Worm (Caenorhabditis elegans) whole organism, L2 larva: Measurements from ENCODE around the gene col-89.

ENCODE experiments used
- C34F6.9 ChIP-seq: fragments of 150-350 bp; optimal IDR thresholded peaks from 2 replicates; lab custom pipeline; 2014; ENCODE audit warnings: missing biosample characterization, missing genetic modification characterization
- F13H6.1 ChIP-seq: sonication (generic microtip); optimal IDR thresholded peaks from 2 replicates; lab custom pipeline; 2016; ENCODE audit warnings: missing genetic modification characterization, missing compliant biosample characterization
- Y55F3AM.14 ChIP-seq: fragments of 200-800 bp; sonication (Bioruptor generic); optimal IDR thresholded peaks from 2 replicates; lab custom pipeline; 2018; ENCODE audit warnings: mild to moderate bottlenecking, missing genetic modification characterization, missing compliant biosample characterization
- alr-1 ChIP-seq: fragments of 150-350 bp; optimal IDR thresholded peaks from 2 replicates; lab custom pipeline; 2014; ENCODE audit warnings: missing biosample characterization, missing genetic modification characterization
- aly-2 ChIP-seq: fragments of 150-350 bp; optimal IDR thresholded peaks from 2 replicates; lab custom pipeline; 2014; ENCODE audit warnings: missing biosample characterization, missing genetic modification characterization
- ama-1 ChIP-seq: fragments of 150-350 bp; optimal IDR thresholded peaks from 2 replicates; lab custom pipeline; 2018; ENCODE audit warnings: inconsistent platforms
- blmp-1 ChIP-seq: sonication (generic microtip); optimal IDR thresholded peaks from 2 replicates; lab custom pipeline; 2017; ENCODE audit warnings: missing genetic modification characterization, mild to moderate bottlenecking, missing compliant biosample characterization, antibody characterized with exemption, moderate library complexity; ENCODE audit not compliant: insufficient read depth
- ceh-16 ChIP-seq: fragments of 150-350 bp; optimal IDR thresholded peaks from 2 replicates; lab custom pipeline; 2014; ENCODE audit warnings: missing biosample characterization, missing genetic modification characterization
- dmd-4 ChIP-seq: sonication (generic microtip); optimal IDR thresholded peaks from 2 replicates; lab custom pipeline; 2017; ENCODE audit warnings: missing biosample characterization, missing genetic modification characterization
- egl-27 ChIP-seq: sonication (generic microtip); optimal IDR thresholded peaks from 3 replicates; lab custom pipeline; 2017; ENCODE audit warnings: missing biosample characterization, missing genetic modification reagents, missing genetic modification characterization
- elt-1 ChIP-seq: fragments of 150-350 bp; optimal IDR thresholded peaks from 2 replicates; lab custom pipeline; 2014; ENCODE audit warnings: missing biosample characterization, missing genetic modification characterization
- elt-3 ChIP-seq: sonication (generic microtip); optimal IDR thresholded peaks from 2 replicates; lab custom pipeline; 2017; ENCODE audit warnings: missing biosample characterization, missing genetic modification characterization
- fos-1 ChIP-seq: fragments of 150-350 bp; optimal IDR thresholded peaks from 2 replicates; lab custom pipeline; 2014; ENCODE audit warnings: missing biosample characterization, missing genetic modification characterization
- lin-11 ChIP-seq: fragments of 150-350 bp; sonication (generic microtip); optimal IDR thresholded peaks from 2 replicates; lab custom pipeline; 2014; ENCODE audit warnings: missing biosample characterization, missing genetic modification characterization, inconsistent platforms, mixed read lengths
- lsy-2 ChIP-seq, 2 experiments: fragments of 150-350 bp in 1 of 2; sonication (generic microtip) in 1 of 2; optimal IDR thresholded peaks; 2 replicates each; lab custom pipeline; 2014 to 2017; ENCODE audit warnings: missing biosample characterization in 2 of 2, missing genetic modification characterization in 2 of 2
- mab-5 ChIP-seq: fragments of 150-350 bp; optimal IDR thresholded peaks from 2 replicates; lab custom pipeline; 2014; ENCODE audit warnings: missing biosample characterization, missing genetic modification characterization
- mdl-1 ChIP-seq, 2 experiments: fragments of 150-350 bp in 1 of 2; sonication (generic microtip) in 1 of 2; optimal IDR thresholded peaks; 2 replicates each; lab custom pipeline; 2017; ENCODE audit warnings: missing biosample characterization in 2 of 2, missing genetic modification characterization in 2 of 2
- nhr-11 ChIP-seq: fragments of 150-350 bp; optimal IDR thresholded peaks from 2 replicates; lab custom pipeline; 2014; ENCODE audit warnings: missing biosample characterization, missing genetic modification characterization
- nhr-12 ChIP-seq: fragments of 150-350 bp; optimal IDR thresholded peaks from 2 replicates; lab custom pipeline; 2014; ENCODE audit warnings: missing biosample characterization, missing genetic modification characterization
- nhr-129 ChIP-seq: fragments of 150-350 bp; optimal IDR thresholded peaks from 2 replicates; lab custom pipeline; 2014; ENCODE audit warnings: missing biosample characterization, missing genetic modification characterization
- nhr-21 ChIP-seq: fragments of 150-350 bp; optimal IDR thresholded peaks from 2 replicates; lab custom pipeline; 2014; ENCODE audit warnings: missing biosample characterization, missing genetic modification characterization
- nhr-23 ChIP-seq: fragments of 150-350 bp; optimal IDR thresholded peaks from 2 replicates; lab custom pipeline; 2014; ENCODE audit warnings: missing biosample characterization, missing genetic modification reagents, missing genetic modification characterization
- nhr-25 ChIP-seq: fragments of 150-350 bp; sonication (generic microtip); optimal IDR thresholded peaks from 3 replicates; lab custom pipeline; 2014; ENCODE audit warnings: missing biosample characterization, missing genetic modification characterization
- nhr-6 ChIP-seq: fragments of 150-350 bp; optimal IDR thresholded peaks from 2 replicates; lab custom pipeline; 2014; ENCODE audit warnings: missing biosample characterization, missing genetic modification characterization
- nhr-77 ChIP-seq: fragments of 150-350 bp; optimal IDR thresholded peaks from 2 replicates; lab custom pipeline; 2014; ENCODE audit warnings: missing biosample characterization, missing genetic modification characterization
- peb-1 ChIP-seq: fragments of 150-350 bp; optimal IDR thresholded peaks from 2 replicates; lab custom pipeline; 2014; ENCODE audit warnings: missing biosample characterization, missing genetic modification characterization
- sem-4 ChIP-seq: fragments of 150-350 bp; optimal IDR thresholded peaks from 2 replicates; lab custom pipeline; 2014; ENCODE audit warnings: missing biosample characterization, missing genetic modification reagents, missing genetic modification characterization
- skn-1 ChIP-seq: sonication (generic microtip); optimal IDR thresholded peaks from 2 replicates; lab custom pipeline; 2017; ENCODE audit warnings: missing biosample characterization, missing genetic modification characterization
- sma-9 ChIP-seq, 2 experiments: fragments of 150-350 bp in 1 of 2; sonication (generic microtip) in 1 of 2; optimal IDR thresholded peaks; 2 replicates each; lab custom pipeline; 2014 to 2016; ENCODE audit warnings: missing genetic modification characterization in 2 of 2, mild to moderate bottlenecking in 1 of 2, missing biosample characterization in 1 of 2, missing compliant biosample characterization in 1 of 2, missing genetic modification reagents in 1 of 2, moderate library complexity in 1 of 2
- unc-39 ChIP-seq: fragments of 150-350 bp; optimal IDR thresholded peaks from 2 replicates; lab custom pipeline; 2014; ENCODE audit warnings: missing biosample characterization, missing genetic modification characterization
- unc-55 ChIP-seq: fragments of 150-350 bp; sonication (generic microtip); optimal IDR thresholded peaks from 3 replicates; lab custom pipeline; 2014; ENCODE audit warnings: missing biosample characterization, missing genetic modification reagents, missing genetic modification characterization
- unc-62 ChIP-seq: fragments of 150-350 bp; optimal IDR thresholded peaks from 2 replicates; lab custom pipeline; 2014; ENCODE audit warnings: missing biosample characterization, missing genetic modification reagents, missing genetic modification characterization
- ztf-4 ChIP-seq: fragments of 150-350 bp; optimal IDR thresholded peaks from 2 replicates; lab custom pipeline; 2014; ENCODE audit warnings: missing biosample characterization, missing genetic modification characterization

Gene col-89

DNA sequence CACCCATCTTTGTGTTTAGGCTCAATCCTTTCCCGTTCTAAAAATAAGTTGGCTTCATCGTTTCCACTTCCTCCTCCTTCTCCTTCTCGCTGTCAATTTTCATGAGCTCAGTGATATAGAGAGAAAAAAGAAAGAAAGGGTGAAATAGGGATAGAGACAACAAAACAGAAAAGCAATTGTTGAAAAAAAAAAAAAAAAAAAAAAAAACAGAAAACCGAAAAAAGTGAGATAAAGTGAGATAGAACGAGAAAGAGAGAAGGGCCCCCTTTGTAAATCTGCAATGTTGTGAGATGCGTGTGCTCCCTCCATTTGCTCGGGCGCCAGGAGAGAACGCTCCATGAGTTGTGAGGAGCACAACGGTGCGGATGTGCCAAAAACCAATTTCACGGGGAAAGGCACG, 24.0 kb upstream of the col-89 start:
- peak; percentile 29 for TF ChIP-seq F13H6.1 (tag; lab: Kevin White, UChicago)
- TF ChIP-seq sem-4 (tag; lab: Kevin White, UChicago), result no peak
- TF ChIP-seq unc-39 (tag; lab: Kevin White, UChicago), result no peak
- no peak for TF ChIP-seq mab-5
- TF ChIP-seq sma-9 (GFP tag; optimal IDR thresholded peaks at IDR 0.05; lab: Kevin White, UChicago), result peak; percentile 26
- TF ChIP-seq sma-9 (tag; optimal IDR thresholded peaks at IDR 0.05; lab: Kevin White, UChicago), result no peak
- TF ChIP-seq nhr-12 (tag; lab: Kevin White, UChicago), result no peak
- no peak for TF ChIP-seq nhr-11
- peak; percentile 77 for TF ChIP-seq C34F6.9
- TF ChIP-seq unc-55 (GFP tag; lab: Kevin White, UChicago), result peak; percentile 54
- TF ChIP-seq ama-1 (lab: Kevin White, UChicago), result no peak
- peak in 1 of 2 experiments; percentile 35 for TF ChIP-seq lsy-2 (tag; optimal IDR thresholded peaks at IDR 0.05; lab: Kevin White, UChicago)

DNA sequence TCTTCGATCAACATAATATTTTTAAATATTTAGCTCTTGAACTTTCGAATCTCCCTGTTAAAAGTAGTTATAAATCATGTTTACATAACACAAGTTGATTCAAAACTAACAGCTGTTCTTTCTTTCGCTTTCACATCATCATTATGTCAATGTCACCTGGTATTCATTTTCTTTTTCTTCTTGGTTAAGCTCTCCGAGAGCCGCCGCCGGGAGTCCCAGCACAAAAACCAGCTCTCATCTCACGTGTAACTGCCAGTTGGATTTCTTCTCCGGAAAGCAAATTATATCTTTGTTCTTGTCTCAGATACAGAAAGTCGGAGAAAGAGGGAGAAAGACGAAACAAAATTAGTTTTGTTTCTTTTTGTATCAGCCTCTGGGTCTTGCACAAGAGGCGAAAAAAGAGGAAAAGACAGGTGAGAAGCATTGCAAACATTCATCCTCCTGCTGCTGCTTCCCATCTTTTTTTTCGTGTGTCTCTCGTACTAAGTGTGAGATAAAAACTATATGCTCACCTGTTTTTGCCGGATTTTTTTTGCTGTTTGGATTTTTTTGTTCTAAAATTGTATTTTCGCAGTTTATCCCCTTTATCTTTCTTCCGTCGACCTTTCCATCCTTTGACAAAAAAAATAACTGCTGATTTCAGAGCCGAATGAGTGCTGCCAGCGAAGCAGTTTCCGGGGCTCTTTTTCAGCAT, 16.5 kb upstream of the col-89 start, which contains the start of gene F17C8.3:
F17C8.3 (plus strand) TSS at position 644 of the 694 bp plus-strand sequence.
- TF ChIP-seq nhr-129 (peak; percentile 15), elt-3 (no peak), F13H6.1 (tag; lab: Kevin White, UChicago) (peak; percentile 73), lsy-2 (tag; optimal IDR thresholded peaks at IDR 0.05; lab: Kevin White, UChicago) (peak in 1 of 2 experiments; percentile 56), mab-5 (peak; percentile 32), fos-1 (tag; lab: Kevin White, UChicago) (no peak), C34F6.9 (peak; percentile 47), sma-9 (GFP tag; optimal IDR thresholded peaks at IDR 0.05; lab: Kevin White, UChicago) (peak; percentile 56), sma-9 (tag; optimal IDR thresholded peaks at IDR 0.05; lab: Kevin White, UChicago) (no peak), ama-1 (lab: Kevin White, UChicago) (no peak), aly-2 (no peak), sem-4 (tag; lab: Kevin White, UChicago) (no peak)

DNA sequence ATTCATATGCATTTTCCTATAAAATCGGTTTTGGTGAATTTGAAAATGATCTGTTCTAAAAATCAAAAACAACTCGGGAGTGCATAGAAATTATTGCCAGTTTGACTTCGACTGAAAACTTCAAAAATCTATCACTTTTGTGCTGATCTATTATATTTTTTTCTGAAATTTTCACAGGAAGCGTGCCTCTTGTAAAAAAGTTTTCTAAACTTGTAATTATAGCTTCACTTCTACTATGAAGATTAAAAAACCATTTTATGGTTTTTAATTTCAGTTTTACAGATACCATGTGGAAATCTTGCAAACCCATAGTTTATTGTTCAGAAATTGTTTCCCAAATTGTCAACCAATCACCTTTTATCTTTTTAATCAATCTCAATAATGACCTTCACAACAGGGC, 13.9 kb upstream of the col-89 start, which contains the start of gene F17C8.9:
F17C8.9 (plus strand) TSS at position 301 of the 400 bp plus-strand sequence.
- TF ChIP-seq ztf-4 (tag; lab: Kevin White, UChicago) (no peak), elt-1 (tag; lab: Kevin White, UChicago) (no peak), elt-3 (no peak), ama-1 (lab: Kevin White, UChicago) (no peak), egl-27 (tag; lab: Kevin White, UChicago) (no peak), nhr-23 (tag; lab: Kevin White, UChicago) (no peak), Y55F3AM.14 (no peak), ceh-16 (tag; lab: Kevin White, UChicago) (no peak), nhr-77 (tag; lab: Kevin White, UChicago) (no peak), nhr-129 (no peak), nhr-6 (tag; lab: Kevin White, UChicago) (no peak)

DNA sequence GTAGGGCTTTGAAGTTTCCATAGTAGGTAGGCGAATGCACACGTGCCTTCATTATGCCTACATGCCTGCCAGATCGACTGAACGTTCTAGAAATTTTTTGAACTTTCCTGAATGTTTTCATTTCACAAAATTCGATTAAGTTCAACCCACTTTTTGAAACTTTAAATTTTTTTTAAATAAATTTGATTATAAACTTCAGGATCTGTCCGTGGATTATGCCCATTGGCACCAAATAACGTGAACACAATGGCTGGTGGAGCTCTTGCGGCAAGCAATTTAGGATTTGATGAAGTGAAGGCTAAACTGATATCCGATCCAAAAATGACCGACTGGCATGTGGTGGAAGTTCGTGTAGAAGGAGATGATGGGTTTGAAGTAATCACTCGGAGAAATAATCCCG, 12.5 kb upstream of the col-89 start, which contains the start of gene F17C8.7:
F17C8.7 (plus strand) TSS at position 301 of the 400 bp plus-strand sequence.
- TF ChIP-seq lin-11, result no peak
- no peak for TF ChIP-seq blmp-1 (tag; lab: Kevin White, UChicago)
- TF ChIP-seq unc-62, result no peak
- TF ChIP-seq skn-1 (tag; lab: Kevin White, UChicago), result no peak
- TF ChIP-seq ztf-4 (tag; lab: Kevin White, UChicago), result no peak
- TF ChIP-seq nhr-21, result no peak
- TF ChIP-seq lsy-2 (tag; optimal IDR thresholded peaks at IDR 0.05; lab: Kevin White, UChicago), result no peak
- TF ChIP-seq alr-1, result no peak
- TF ChIP-seq dmd-4 (tag; lab: Kevin White, UChicago), result no peak
- TF ChIP-seq peb-1 (tag; lab: Kevin White, UChicago), result no peak

DNA sequence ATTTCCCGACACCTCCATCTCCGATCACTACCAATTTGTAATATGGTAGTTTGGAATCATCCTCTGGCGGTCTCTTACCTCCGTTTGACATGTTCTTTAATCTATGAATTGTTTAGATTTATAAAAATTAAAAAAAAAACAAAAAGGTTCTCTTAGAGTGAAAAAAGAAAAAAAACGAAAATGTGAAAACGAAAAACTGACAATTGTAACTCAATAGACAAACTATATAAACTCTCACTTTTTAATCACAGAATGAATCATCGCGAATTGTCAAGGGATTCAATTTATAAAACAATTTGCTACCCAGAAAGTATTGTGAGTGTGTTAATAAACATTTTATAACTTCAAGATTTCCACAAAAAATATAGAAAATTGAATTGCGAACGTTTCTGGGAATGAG, 8.0 kb upstream of the col-89 start, which contains the start of gene ras-2:
ras-2 (minus strand) TSS at position 101 of the 400 bp plus-strand sequence.
- TF ChIP-seq lsy-2 (tag; optimal IDR thresholded peaks at IDR 0.05; lab: Kevin White, UChicago) (no peak), nhr-25 (tag; lab: Kevin White, UChicago) (no peak), mab-5 (no peak), nhr-11 (no peak), mdl-1 (tag; optimal IDR thresholded peaks at IDR 0.05; lab: Kevin White, UChicago) (no peak)
